Fruit fly (Drosophila melanogaster): ENCODE data around the gene Csp.
A peak's percentile ranks its signal among the peaks of the same experiment; 100 is the strongest.

Gene Csp

dm6 chr3L:22287994-22288766 lies 21.0 kb downstream of the Csp start, which contains the start of the genes Hem and IleRS:
Hem (minus strand) TSS chr3L:22288195.
IleRS (plus strand) TSS chr3L:22288665.
- TF ChIP-seq ovo (GFP tag; optimal IDR thresholded peaks at IDR 0.05) (peak; percentile 60), cic (GFP tag; optimal IDR thresholded peaks at IDR 0.05) (peak; percentile 2), CG14711 (tag; optimal IDR thresholded peaks at IDR 0.05) (peak; percentile 83), pad (GFP tag; optimal IDR thresholded peaks at IDR 0.05) (peak; percentile 60), tj (GFP tag; optimal IDR thresholded peaks at IDR 0.05) (peak; percentile 70), CG5204 (GFP tag; optimal IDR thresholded peaks at IDR 0.05) (peak; percentile 72), kay (GFP tag; ENCODE audit: borderline replicate concordance) (no peak), bab1 (GFP tag; optimal IDR thresholded peaks at IDR 0.05) (peak; percentile 89), cnc (optimal IDR thresholded peaks at IDR 0.05) (no peak), toe (GFP tag; optimal IDR thresholded peaks at IDR 0.05) (peak; percentile 85), Hr96 (GFP tag; optimal IDR thresholded peaks at IDR 0.05) (peak; percentile 79), CG12768 (GFP tag; optimal IDR thresholded peaks at IDR 0.05) (peak; percentile 84), Clk (GFP tag; optimal IDR thresholded peaks at IDR 0.05) (peak; percentile 56), CG33017 (tag; optimal IDR thresholded peaks at IDR 0.05) (peak; percentile 84), CG11617 (GFP tag; optimal IDR thresholded peaks at IDR 0.05) (peak; percentile 89), Crg-1 (GFP tag; optimal IDR thresholded peaks at IDR 0.05) (peak; percentile 60), CG7045 (GFP tag; optimal IDR thresholded peaks at IDR 0.05) (peak; percentile 91), Mnt (GFP tag; optimal IDR thresholded peaks at IDR 0.05) (peak; percentile 86), CG1620 (GFP tag; optimal IDR thresholded peaks at IDR 0.05) (peak; percentile 57), CG7101 (tag; optimal IDR thresholded peaks at IDR 0.05) (peak; percentile 86)

dm6 chr3L:22316913-22317312 lies 49.7 kb downstream of the Csp start:
- no peak for TF ChIP-seq cic (GFP tag; optimal IDR thresholded peaks at IDR 0.05)
- no peak for TF ChIP-seq ovo (GFP tag; optimal IDR thresholded peaks at IDR 0.05)
- TF ChIP-seq Mnt (GFP tag; optimal IDR thresholded peaks at IDR 0.05) = no peak
- no peak for TF ChIP-seq CG11617 (GFP tag; optimal IDR thresholded peaks at IDR 0.05)
- no peak for TF ChIP-seq CG14711 (tag; optimal IDR thresholded peaks at IDR 0.05)
- TF ChIP-seq pad (GFP tag; optimal IDR thresholded peaks at IDR 0.05) = no peak
- TF ChIP-seq kay (GFP tag; ENCODE audit: borderline replicate concordance) = no peak
- no peak for TF ChIP-seq Clk (GFP tag; optimal IDR thresholded peaks at IDR 0.05)
- TF ChIP-seq tj (GFP tag; optimal IDR thresholded peaks at IDR 0.05) = no peak
- no peak for TF ChIP-seq CG5204 (GFP tag; optimal IDR thresholded peaks at IDR 0.05)
- TF ChIP-seq CG7045 (GFP tag; optimal IDR thresholded peaks at IDR 0.05) = no peak
- TF ChIP-seq CG33017 (tag; optimal IDR thresholded peaks at IDR 0.05) = no peak

Data from whole organism, adult.